Fruit fly (Drosophila melanogaster): Measurements from ENCODE around the gene mtTFB1.
A peak's percentile ranks its signal among the peaks of the same experiment; 100 is the strongest.

Gene mtTFB1

dm6 chr3L:11715187-11715586 is 6.4 kb downstream of the mtTFB1 start, which contains the start of gene CG14132:
Gene CG14132 (minus strand): TSS chr3L:11715285.
- peak; percentile 36 for TF ChIP-seq CG6854 (GFP tag; optimal IDR thresholded peaks at IDR 0.05)
- TF ChIP-seq CG6808 (GFP tag; optimal IDR thresholded peaks at IDR 0.05): peak; percentile 13
- 0 out of 3 replicates have a peak, but pooled peaks have one; percentile 39 for TF ChIP-seq eg (GFP tag; IDR thresholded peaks at IDR 0.05)
- peak; percentile 0 for TF ChIP-seq net (GFP tag; optimal IDR thresholded peaks at IDR 0.05)
- TF ChIP-seq lz (GFP tag; optimal IDR thresholded peaks at IDR 0.05): no peak
- 0 out of 3 replicates have a peak, but pooled peaks have one; percentile 31 for TF ChIP-seq CG8119 (GFP tag; IDR thresholded peaks at IDR 0.05)
- no peak for TF ChIP-seq Hr39 (GFP tag; optimal IDR thresholded peaks at IDR 0.05)
- peak; percentile 2 for TF ChIP-seq Eip75B (GFP tag; optimal IDR thresholded peaks at IDR 0.05)
- TF ChIP-seq CG15336 (GFP tag; IDR thresholded peaks at IDR 0.05): 0 out of 2 replicates have a peak, but pooled peaks have one; percentile 28
- TF ChIP-seq CG34406 (GFP tag; optimal IDR thresholded peaks at IDR 0.05): no peak
- peak; percentile 91 for TF ChIP-seq CG1621 (tag; optimal IDR thresholded peaks at IDR 0.05)
- TF ChIP-seq Blimp-1 (GFP tag; optimal IDR thresholded peaks at IDR 0.05): no peak
- peak; percentile 22 for TF ChIP-seq CG3919 (GFP tag; optimal IDR thresholded peaks at IDR 0.05)
- TF ChIP-seq OdsH (GFP tag; optimal IDR thresholded peaks at IDR 0.05): no peak
- TF ChIP-seq CG3032 (tag; optimal IDR thresholded peaks at IDR 0.05): no peak
- no peak for TF ChIP-seq CG7368 (GFP tag; optimal IDR thresholded peaks at IDR 0.05)
- TF ChIP-seq Hr38 (GFP tag; optimal IDR thresholded peaks at IDR 0.05): no peak
- TF ChIP-seq Sox14 (GFP tag; optimal IDR thresholded peaks at IDR 0.05): no peak
- peak; percentile 31 for TF ChIP-seq Eip78C (GFP tag)
- no peak for TF ChIP-seq CG6276 (GFP tag; optimal IDR thresholded peaks at IDR 0.05)

dm6 chr3L:11716347-11716746 is 7.6 kb downstream of the mtTFB1 start:
- TF ChIP-seq CG32006 (GFP tag; optimal IDR thresholded peaks at IDR 0.05) (peak; percentile 30), eg (GFP tag; IDR thresholded peaks at IDR 0.05) (0 out of 3 replicates have a peak, but pooled peaks have one; percentile 9), Ets96B (tag; optimal IDR thresholded peaks at IDR 0.05) (peak; percentile 4), dsx (GFP tag; optimal IDR thresholded peaks at IDR 0.05; ENCODE audit: poor library complexity, severe bottlenecking) (peak; percentile 20), ss (GFP tag; optimal IDR thresholded peaks at IDR 0.05) (peak; percentile 26 to 48), net (GFP tag; optimal IDR thresholded peaks at IDR 0.05) (peak; percentile 16), CG3032 (tag; optimal IDR thresholded peaks at IDR 0.05) (peak; percentile 29), CG6808 (GFP tag; optimal IDR thresholded peaks at IDR 0.05) (peak; percentile 49), salr (GFP tag; optimal IDR thresholded peaks at IDR 0.05) (peak in 1 of 2 experiments; percentile 2), fd59A (GFP tag; optimal IDR thresholded peaks at IDR 0.05) (peak; percentile 11), CG8319 (GFP tag; optimal IDR thresholded peaks at IDR 0.05) (no peak), Blimp-1 (GFP tag; optimal IDR thresholded peaks at IDR 0.05) (no peak), CG11294 (GFP tag; IDR thresholded peaks at IDR 0.05) (no peak), CG10669 (GFP tag; optimal IDR thresholded peaks at IDR 0.05) (peak; percentile 29), spab (GFP tag; optimal IDR thresholded peaks at IDR 0.05) (no peak), achi (GFP tag; optimal IDR thresholded peaks at IDR 0.05) (peak; percentile 3), Eip78C (GFP tag) (peak; percentile 70)

- TF ChIP-seq eg (GFP tag; IDR thresholded peaks at IDR 0.05): 0 out of 3 replicates have a peak, but pooled peaks have one; percentile 9
- TF ChIP-seq CG3032 (tag; optimal IDR thresholded peaks at IDR 0.05): no peak
Measured at dm6 chr3L:11716899-11717298, 8.1 kb downstream of the mtTFB1 start.

- TF ChIP-seq CG11902 (GFP tag; optimal IDR thresholded peaks at IDR 0.05) (no peak), CG6808 (GFP tag; optimal IDR thresholded peaks at IDR 0.05) (peak; percentile 14)
Measured at dm6 chr3L:11717300-11717699, 8.5 kb downstream of the mtTFB1 start.

dm6 chr3L:11717993-11718392 is 9.2 kb downstream of the mtTFB1 start:
- TF ChIP-seq Sox15 (GFP tag; optimal IDR thresholded peaks at IDR 0.05) (no peak), topi (GFP tag; optimal IDR thresholded peaks at IDR 0.05) (no peak), Eip75B (GFP tag; optimal IDR thresholded peaks at IDR 0.05) (no peak), CG11294 (GFP tag; IDR thresholded peaks at IDR 0.05) (no peak), CG11902 (GFP tag; optimal IDR thresholded peaks at IDR 0.05) (no peak), fkh (GFP tag; optimal IDR thresholded peaks at IDR 0.05) (no peak)
